Worm (Caenorhabditis elegans): ENCODE measurements around the gene F44E7.3.

DNA sequence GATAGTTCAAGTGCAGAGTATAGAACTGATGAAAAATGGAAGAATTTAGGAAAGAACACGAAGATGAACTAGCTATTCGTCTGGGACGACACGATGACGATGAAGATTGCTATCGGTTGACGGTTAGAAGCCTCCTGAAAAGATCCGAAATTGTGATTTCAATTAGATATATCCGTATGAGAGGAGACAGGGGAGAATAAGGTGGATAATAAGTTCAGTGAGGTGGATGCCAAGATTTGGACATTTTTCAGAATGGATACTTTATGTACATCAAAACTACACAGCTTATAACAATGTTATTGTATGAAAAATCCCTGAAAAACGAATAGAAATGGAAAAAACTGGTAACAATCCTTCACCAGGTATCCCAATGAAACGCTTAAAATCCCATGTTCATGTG lies 26.4 kb downstream of the F44E7.3 start, which contains the start of gene nstp-3:
- no peak for TF ChIP-seq ces-1 (GFP tag; optimal IDR thresholded peaks at IDR 0.05)
- TF ChIP-seq jun-1 (tag; optimal IDR thresholded peaks at IDR 0.05), result no peak
- no peak for TF ChIP-seq dpl-1 (GFP tag; optimal IDR thresholded peaks at IDR 0.05)
- no peak for TF ChIP-seq nhr-237 (tag; optimal IDR thresholded peaks at IDR 0.05)
- no peak for TF ChIP-seq nhr-28 (tag; optimal IDR thresholded peaks at IDR 0.05)
- no peak for TF ChIP-seq lir-3 (tag; optimal IDR thresholded peaks at IDR 0.05; ENCODE audit: poor library complexity)
- no peak for TF ChIP-seq egl-27 (tag; optimal IDR thresholded peaks at IDR 0.05)
- no peak for TF ChIP-seq ztf-4 (tag; optimal IDR thresholded peaks at IDR 0.05)
- no peak for TF ChIP-seq ceh-63 (GFP tag; optimal IDR thresholded peaks at IDR 0.05)
- no peak for TF ChIP-seq tbx-2 (tag; optimal IDR thresholded peaks at IDR 0.05)
- TF ChIP-seq lin-15B (tag; optimal IDR thresholded peaks at IDR 0.05), result no peak
- no peak for TF ChIP-seq swsn-7 (tag; optimal IDR thresholded peaks at IDR 0.05)
- TF ChIP-seq unc-130 (tag; optimal IDR thresholded peaks at IDR 0.05), result no peak
- TF ChIP-seq blmp-1 (tag; optimal IDR thresholded peaks at IDR 0.05), result no peak

Measured in whole organism, L1 larva.